Worm (Caenorhabditis elegans) whole organism, late embryonic: ENCODE data around the gene C45G9.9.
A peak's percentile ranks its signal among the peaks of the same experiment; 100 is the strongest.

ENCODE experiments used
- C38D4.7 ChIP-seq: fragments of 200-800 bp; sonication (Bioruptor generic); optimal IDR thresholded peaks from 2 replicates; lab custom pipeline; 2018; ENCODE audit warnings: mild to moderate bottlenecking, missing genetic modification characterization, moderate library complexity, missing compliant biosample characterization
- F13H6.1 ChIP-seq: sonication (generic microtip); optimal IDR thresholded peaks from 2 replicates; lab custom pipeline; 2016; ENCODE audit warnings: missing genetic modification characterization, missing compliant biosample characterization
- K02D7.2 ChIP-seq: sonication (generic microtip); optimal IDR thresholded peaks from 2 replicates; lab custom pipeline; 2017; ENCODE audit warnings: mild to moderate bottlenecking, missing genetic modification characterization, missing compliant biosample characterization
- K09A11.1 ChIP-seq: sonication (generic microtip); optimal IDR thresholded peaks from 2 replicates; lab custom pipeline; 2017; ENCODE audit warnings: antibody characterized with exemption, mild to moderate bottlenecking, missing genetic modification characterization, missing compliant biosample characterization; ENCODE audit not compliant: insufficient read depth
- T23F11.4 ChIP-seq: fragments of 200-800 bp; sonication (Bioruptor generic); optimal IDR thresholded peaks from 2 replicates; lab custom pipeline; 2018; ENCODE audit warnings: mild to moderate bottlenecking, missing genetic modification characterization, missing compliant biosample characterization
- Y22D7AL.16 ChIP-seq: sonication (generic microtip); optimal IDR thresholded peaks from 2 replicates; lab custom pipeline; 2016; ENCODE audit warnings: missing genetic modification characterization, missing compliant biosample characterization
- ceh-18 ChIP-seq: sonication (generic microtip); optimal IDR thresholded peaks from 2 replicates; lab custom pipeline; 2016; ENCODE audit warnings: missing genetic modification characterization, missing compliant biosample characterization
- ceh-19 ChIP-seq: fragments of 200-800 bp; sonication (Bioruptor generic); optimal IDR thresholded peaks from 2 replicates; lab custom pipeline; 2018; ENCODE audit warnings: mild to moderate bottlenecking, missing genetic modification characterization, missing compliant biosample characterization
- ceh-22 ChIP-seq: sonication (generic microtip); optimal IDR thresholded peaks from 2 replicates; lab custom pipeline; 2017; ENCODE audit warnings: missing biosample characterization, missing genetic modification characterization
- dve-1 ChIP-seq: sonication (generic microtip); optimal IDR thresholded peaks from 2 replicates; lab custom pipeline; 2017; ENCODE audit warnings: antibody characterized with exemption, mild to moderate bottlenecking, missing genetic modification characterization, missing compliant biosample characterization
- elt-4 ChIP-seq: sonication (generic microtip); optimal IDR thresholded peaks from 2 replicates; lab custom pipeline; 2016; ENCODE audit warnings: missing genetic modification characterization, missing compliant biosample characterization
- ets-4 ChIP-seq: sonication (generic microtip); optimal IDR thresholded peaks from 2 replicates; lab custom pipeline; 2016; ENCODE audit warnings: missing genetic modification characterization, missing compliant biosample characterization
- eyg-1 ChIP-seq: sonication (generic microtip); optimal IDR thresholded peaks from 2 replicates; lab custom pipeline; 2016; ENCODE audit warnings: missing genotype, missing genetic modification characterization, missing compliant biosample characterization
- fax-1 ChIP-seq: sonication (generic microtip); optimal IDR thresholded peaks from 2 replicates; lab custom pipeline; 2016; ENCODE audit warnings: missing genotype, missing genetic modification characterization, missing compliant biosample characterization
- gmeb-2 ChIP-seq: sonication (generic microtip); optimal IDR thresholded peaks from 2 replicates; lab custom pipeline; 2016; ENCODE audit warnings: missing genetic modification characterization, inconsistent platforms, missing compliant biosample characterization
- hlh-15 ChIP-seq: sonication (generic microtip); optimal IDR thresholded peaks from 2 replicates; lab custom pipeline; 2016; ENCODE audit warnings: missing genetic modification characterization, missing compliant biosample characterization
- hlh-30 ChIP-seq: sonication (generic microtip); optimal IDR thresholded peaks from 2 replicates; lab custom pipeline; 2017; ENCODE audit warnings: antibody characterized with exemption, missing genetic modification characterization, missing compliant biosample characterization; ENCODE audit not compliant: insufficient read depth
- hlh-6 ChIP-seq: sonication (generic microtip); optimal IDR thresholded peaks from 2 replicates; lab custom pipeline; 2016; ENCODE audit warnings: missing genotype, missing genetic modification characterization, missing compliant biosample characterization
- hlh-8 ChIP-seq: sonication (generic microtip); optimal IDR thresholded peaks from 2 replicates; lab custom pipeline; 2016; ENCODE audit warnings: missing genotype, missing genetic modification characterization, missing compliant biosample characterization
- lin-11 ChIP-seq: fragments of 200-800 bp; sonication (Bioruptor generic); optimal IDR thresholded peaks from 2 replicates; lab custom pipeline; 2018; ENCODE audit warnings: mild to moderate bottlenecking, missing genetic modification characterization, missing compliant biosample characterization
- madf-2 ChIP-seq: sonication (generic microtip); optimal IDR thresholded peaks from 2 replicates; lab custom pipeline; 2017; ENCODE audit warnings: missing genetic modification characterization, missing compliant biosample characterization
- mec-3 ChIP-seq: sonication (generic microtip); optimal IDR thresholded peaks from 2 replicates; lab custom pipeline; 2016; ENCODE audit warnings: borderline replicate concordance, missing genetic modification characterization, missing compliant biosample characterization
- nhr-11 ChIP-seq: fragments of 150-350 bp; optimal IDR thresholded peaks from 2 replicates; lab custom pipeline; 2014; ENCODE audit warnings: missing biosample characterization, missing genetic modification characterization
- nhr-232 ChIP-seq: sonication (generic microtip); optimal IDR thresholded peaks from 2 replicates; lab custom pipeline; 2016; ENCODE audit warnings: missing genetic modification characterization, missing compliant biosample characterization
- npax-4 ChIP-seq: sonication (generic microtip); optimal IDR thresholded peaks from 2 replicates; lab custom pipeline; 2016; ENCODE audit warnings: missing genetic modification characterization, missing compliant biosample characterization
- odd-2 ChIP-seq: sonication (generic microtip); optimal IDR thresholded peaks from 2 replicates; lab custom pipeline; 2017; ENCODE audit warnings: antibody characterized with exemption, mild to moderate bottlenecking, missing genetic modification characterization, missing compliant biosample characterization
- pat-9 ChIP-seq: fragments of 200-800 bp; sonication (Bioruptor generic); optimal IDR thresholded peaks from 2 replicates; lab custom pipeline; 2018; ENCODE audit warnings: mild to moderate bottlenecking, missing genetic modification characterization, moderate library complexity, missing compliant biosample characterization
- pha-2 ChIP-seq: sonication (generic microtip); optimal IDR thresholded peaks from 2 replicates; lab custom pipeline; 2017; ENCODE audit warnings: mild to moderate bottlenecking, missing genetic modification characterization, missing compliant biosample characterization
- pha-4 ChIP-seq: fragments of 150-350 bp; optimal IDR thresholded peaks from 2 replicates; lab custom pipeline; 2018; ENCODE audit warnings: missing biosample characterization, missing genetic modification reagents, missing genetic modification characterization
- pqm-1 ChIP-seq: sonication (generic microtip); optimal IDR thresholded peaks from 2 replicates; lab custom pipeline; 2016; ENCODE audit warnings: missing genetic modification characterization, missing compliant biosample characterization
- rnt-1 ChIP-seq: sonication (generic microtip); optimal IDR thresholded peaks from 2 replicates; lab custom pipeline; 2016; ENCODE audit warnings: missing genetic modification characterization, missing compliant biosample characterization
- sdc-2 ChIP-seq: sonication (generic microtip); optimal IDR thresholded peaks from 2 replicates; lab custom pipeline; 2016; ENCODE audit warnings: missing genotype, missing genetic modification characterization, missing compliant biosample characterization
- tbx-2 ChIP-seq: sonication (generic microtip); optimal IDR thresholded peaks from 2 replicates; lab custom pipeline; 2016; ENCODE audit warnings: missing genetic modification characterization, missing compliant biosample characterization
- tbx-7 ChIP-seq: sonication (generic microtip); optimal IDR thresholded peaks from 2 replicates; lab custom pipeline; 2016; ENCODE audit warnings: missing genotype, missing genetic modification characterization, missing compliant biosample characterization
- ttx-3 ChIP-seq: sonication (generic microtip); optimal IDR thresholded peaks from 2 replicates; lab custom pipeline; 2016; ENCODE audit warnings: missing genetic modification reagents, missing genetic modification characterization, missing compliant biosample characterization
- unc-42 ChIP-seq: sonication (generic microtip); optimal IDR thresholded peaks from 2 replicates; lab custom pipeline; 2016; ENCODE audit warnings: missing genotype, missing genetic modification characterization, missing compliant biosample characterization
- unc-55 ChIP-seq: sonication (generic microtip); optimal IDR thresholded peaks from 2 replicates; lab custom pipeline; 2017; ENCODE audit warnings: missing biosample characterization, missing genetic modification reagents, missing genetic modification characterization
- unc-86 ChIP-seq: sonication (generic microtip); optimal IDR thresholded peaks from 2 replicates; lab custom pipeline; 2016; ENCODE audit warnings: missing genetic modification characterization, missing compliant biosample characterization
- zip-5 ChIP-seq: sonication (generic microtip); optimal IDR thresholded peaks from 2 replicates; lab custom pipeline; 2016; ENCODE audit warnings: missing genetic modification characterization, missing compliant biosample characterization
- ztf-16 ChIP-seq: sonication (generic microtip); optimal IDR thresholded peaks from 2 replicates; lab custom pipeline; 2017; ENCODE audit warnings: missing genetic modification characterization, missing compliant biosample characterization

Gene C45G9.9

DNA sequence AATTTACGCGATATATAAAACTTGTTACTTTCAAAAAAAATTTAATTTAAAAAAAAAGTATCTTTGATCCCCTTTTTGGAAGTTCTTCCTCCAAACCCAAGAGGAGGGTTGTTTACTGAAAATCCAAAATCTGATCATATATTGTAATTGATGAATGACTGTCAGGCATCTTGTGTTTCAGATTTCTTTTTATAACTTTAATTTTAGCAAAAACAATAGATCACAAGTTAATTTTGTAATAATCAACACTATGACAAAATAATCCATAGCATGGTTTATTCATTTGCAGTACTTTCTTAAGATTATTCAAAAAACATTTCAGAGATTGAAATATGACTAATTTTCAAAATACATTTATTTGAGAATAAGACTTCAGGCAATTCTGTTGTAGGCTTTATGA, 36.7 kb upstream of the C45G9.9 start:
- TF ChIP-seq hlh-6 = no peak
- TF ChIP-seq, all 69 proteins: peak for 0

DNA sequence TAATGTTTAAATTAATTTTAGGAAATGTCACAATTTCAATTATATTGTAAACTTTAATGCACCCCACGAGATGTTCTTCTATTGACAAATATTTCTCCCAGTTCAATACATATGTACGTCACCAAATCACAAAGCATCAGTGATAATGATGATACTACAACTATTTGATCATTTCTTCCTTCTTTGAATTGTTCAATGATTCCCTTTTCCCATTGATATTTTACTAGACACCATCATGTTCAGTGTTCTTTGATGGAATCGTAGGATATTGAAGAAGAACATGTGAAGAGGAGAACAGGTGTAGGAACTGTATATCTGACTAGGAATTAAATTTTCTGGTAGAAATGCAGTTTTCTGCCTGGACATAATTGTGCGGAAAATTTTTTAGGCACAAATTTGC, 33.9 kb upstream of the C45G9.9 start:
- TF ChIP-seq F13H6.1 (tag; lab: Kevin White, UChicago) = no peak
- no peak for TF ChIP-seq T23F11.4 (GFP tag; lab: Kevin White, UChicago)
- no peak for TF ChIP-seq unc-86 (tag; lab: Kevin White, UChicago)
- no peak for TF ChIP-seq unc-55 (GFP tag; lab: Kevin White, UChicago)

DNA sequence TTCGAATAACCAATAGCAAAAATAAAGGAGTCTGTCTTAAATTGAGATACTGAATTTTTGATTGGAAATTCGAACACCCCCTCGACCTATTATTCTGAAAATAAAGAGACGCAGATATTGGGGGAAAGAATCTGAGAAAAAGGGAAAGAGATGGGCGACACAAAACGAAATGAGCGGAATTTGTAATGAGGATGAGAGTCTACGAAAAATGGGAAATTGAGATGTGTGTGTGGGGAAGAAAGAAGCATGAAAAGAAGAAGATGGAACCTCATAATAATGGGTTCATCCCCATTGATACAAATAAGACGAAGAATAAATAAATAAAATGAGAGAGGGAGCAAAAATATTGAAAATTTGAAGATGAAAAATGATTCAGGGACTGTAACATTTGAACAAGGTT, 29.9 kb upstream of the C45G9.9 start, which contains the start of gene cah-1:
TSS of gene cah-1 (minus strand) at position 101 of the 400 bp plus-strand sequence.
- TF ChIP-seq sdc-2 (tag; lab: Kevin White, UChicago) (no peak), npax-4 (tag; lab: Kevin White, UChicago) (no peak), ets-4 (tag; lab: Kevin White, UChicago) (no peak), ceh-19 (GFP tag; lab: Kevin White, UChicago) (no peak), odd-2 (tag; lab: Kevin White, UChicago) (no peak), unc-55 (GFP tag; lab: Kevin White, UChicago) (no peak), ttx-3 (tag; lab: Kevin White, UChicago) (no peak), hlh-6 (no peak), ceh-18 (tag; lab: Kevin White, UChicago) (no peak), tbx-7 (tag; lab: Kevin White, UChicago) (no peak), lin-11 (no peak), Y22D7AL.16 (no peak), dve-1 (tag; lab: Kevin White, UChicago) (no peak), hlh-15 (no peak), K02D7.2 (tag; lab: Kevin White, UChicago) (no peak), mec-3 (tag; lab: Kevin White, UChicago) (no peak), zip-5 (tag; lab: Kevin White, UChicago) (no peak), gmeb-2 (tag; lab: Kevin White, UChicago) (no peak)

DNA sequence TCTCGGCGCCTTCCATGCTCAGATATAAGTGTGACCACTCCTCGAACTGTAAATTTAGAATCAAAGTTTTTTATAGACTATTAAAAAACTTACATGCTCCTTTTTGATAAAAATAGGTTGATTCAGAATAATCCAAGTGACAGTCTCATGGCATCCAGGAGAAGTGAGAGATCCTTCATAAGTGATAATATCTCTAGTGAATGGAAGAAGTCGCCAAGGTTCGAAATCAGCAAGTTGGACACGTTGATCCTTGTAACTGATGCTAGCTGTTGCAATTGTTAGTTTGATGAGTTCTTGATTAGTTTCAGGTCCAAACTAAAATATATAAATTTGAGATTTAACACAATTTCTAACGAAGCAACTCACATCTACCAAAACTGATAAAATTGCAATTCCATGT, 27.7 kb upstream of the C45G9.9 start:
- no peak for TF ChIP-seq lin-11
- no peak for TF ChIP-seq F13H6.1 (tag; lab: Kevin White, UChicago)

DNA sequence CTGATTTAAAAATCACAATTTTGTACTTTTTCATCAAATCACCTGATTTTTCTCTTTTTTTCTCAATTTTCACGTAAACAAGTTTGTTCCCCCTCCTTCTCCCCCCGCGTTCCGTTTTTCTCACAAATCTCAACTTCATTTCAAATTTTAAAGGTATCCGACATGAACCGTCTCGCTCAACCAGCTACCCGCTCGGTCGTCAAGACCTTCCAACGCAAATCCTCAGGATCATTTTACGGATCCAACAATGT, 25.9 kb upstream of the C45G9.9 start, which contains the start of gene cox-6A:
TSS of gene cox-6A (plus strand) at position 152 of the 251 bp plus-strand sequence.
- TF ChIP-seq pat-9 = no peak

DNA sequence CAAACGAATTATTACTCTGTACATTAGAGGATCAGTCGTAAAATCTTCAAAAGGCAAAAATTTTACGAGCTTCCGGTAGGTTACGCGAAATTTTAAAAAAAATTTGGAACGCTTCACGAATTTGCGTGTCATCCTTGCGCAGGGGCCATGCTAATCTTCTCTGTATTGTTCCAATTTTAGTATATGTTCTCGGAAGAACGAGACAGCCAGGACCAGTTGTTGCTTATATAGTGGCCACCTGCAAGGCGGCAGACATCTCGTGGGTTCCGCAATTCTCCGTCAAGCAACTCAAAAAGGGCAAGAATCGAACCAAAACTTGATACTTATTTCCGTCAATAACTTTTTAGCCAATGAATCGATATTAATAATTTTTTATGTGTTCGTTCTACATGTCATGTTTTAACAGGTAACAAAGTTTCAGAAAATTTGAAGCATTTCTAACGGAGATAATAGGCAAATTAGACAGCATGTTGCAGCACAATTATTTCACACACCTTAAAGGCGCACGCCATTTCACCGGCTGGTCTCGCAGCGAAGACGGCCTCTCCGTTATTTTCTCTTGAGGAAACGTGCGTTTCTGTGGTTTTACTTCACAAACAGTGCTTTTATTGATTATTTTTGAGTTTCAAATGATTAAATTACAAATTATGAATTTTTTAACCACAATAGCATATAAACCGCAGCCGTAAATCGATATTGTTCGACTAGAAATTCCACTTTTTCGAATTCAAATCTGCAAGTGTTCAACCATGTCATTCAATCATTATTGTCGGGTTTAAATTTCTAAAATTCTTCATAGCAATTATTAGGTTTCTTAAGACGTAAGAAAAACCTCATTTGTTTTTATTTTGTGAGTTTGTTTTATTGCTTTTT, 25.3 kb upstream of the C45G9.9 start:
- TF ChIP-seq nhr-11 (tag; lab: Kevin White, UChicago) (no peak), madf-2 (peak; percentile 58), eyg-1 (tag; lab: Kevin White, UChicago) (no peak), K09A11.1 (no peak), ceh-18 (tag; lab: Kevin White, UChicago) (peak; percentile 38), T23F11.4 (GFP tag; lab: Kevin White, UChicago) (peak; percentile 28), tbx-2 (peak; percentile 68), hlh-8 (tag; lab: Kevin White, UChicago) (no peak), C38D4.7 (GFP tag; lab: Kevin White, UChicago) (peak; percentile 73), odd-2 (tag; lab: Kevin White, UChicago) (no peak), zip-5 (tag; lab: Kevin White, UChicago) (peak; percentile 72), unc-42 (peak; percentile 61), pha-4 (no peak), ztf-16 (peak; percentile 51), ceh-22 (no peak), elt-4 (tag; lab: Kevin White, UChicago) (no peak), nhr-232 (tag; lab: Kevin White, UChicago) (peak; percentile 57), hlh-15 (no peak), ttx-3 (tag; lab: Kevin White, UChicago) (peak; percentile 54), hlh-30 (no peak), dve-1 (tag; lab: Kevin White, UChicago) (peak; percentile 53), rnt-1 (no peak), ets-4 (tag; lab: Kevin White, UChicago) (peak; percentile 82), pha-2 (tag; lab: Kevin White, UChicago) (peak; percentile 66), pqm-1 (tag; lab: Kevin White, UChicago) (peak; percentile 4), fax-1 (tag; lab: Kevin White, UChicago) (peak; percentile 54), npax-4 (tag; lab: Kevin White, UChicago) (peak; percentile 29)
